Worm (Caenorhabditis elegans) whole organism, young adult: Measurements from ENCODE around the gene perm-2.

Experiments
- B0035.1 ChIP-seq: sonication (generic microtip); optimal IDR thresholded peaks from 2 replicates; lab custom pipeline; 2016; ENCODE audit warnings: missing genetic modification characterization, mild to moderate bottlenecking, missing compliant biosample characterization, missing genotype, missing genetic modification reagents
- B0336.3 ChIP-seq: fragments of 200-800 bp; sonication (Bioruptor generic); IDR thresholded peaks from 2 replicates; pipeline ENCODE4 v1.3.6; 2022; ENCODE audit warnings: missing genetic modification characterization, missing compliant biosample characterization
- D2030.7 ChIP-seq: fragments of 200-800 bp; sonication (Bioruptor generic); IDR thresholded peaks from 2 replicates; pipeline ENCODE4 v1.3.6; 2022; ENCODE audit warnings: missing genetic modification reagents, missing genetic modification characterization, missing compliant biosample characterization
- F52B5.7 ChIP-seq: sonication (generic microtip); optimal IDR thresholded peaks from 2 replicates; lab custom pipeline; 2016; ENCODE audit warnings: mild to moderate bottlenecking, missing genetic modification characterization, missing compliant biosample characterization
- F57A8.1 ChIP-seq: fragments of 200-800 bp; sonication (Bioruptor generic); optimal IDR thresholded peaks from 2 replicates; lab custom pipeline; 2018; ENCODE audit warnings: mild to moderate bottlenecking, missing genetic modification characterization, moderate library complexity, missing compliant biosample characterization
- Y53F4B.3 ChIP-seq: fragments of 200-800 bp; sonication (Bioruptor generic); IDR thresholded peaks from 2 replicates; pipeline ENCODE4 v1.3.6; 2022; ENCODE audit warnings: missing genetic modification reagents, missing genetic modification characterization, missing compliant biosample characterization
- Y67H2A.10 ChIP-seq: fragments of 200-800 bp; sonication (Bioruptor generic); conservative IDR thresholded peaks from 2 replicates; pipeline ENCODE4 v1.3.6; 2022; ENCODE audit warnings: missing genetic modification reagents, missing genetic modification characterization, missing compliant biosample characterization
- Y79H2A.3 ChIP-seq: fragments of 200-800 bp; sonication (Bioruptor generic); conservative IDR thresholded peaks from 2 replicates; pipeline ENCODE4 v1.3.6; 2022; ENCODE audit warnings: missing genetic modification reagents, missing genetic modification characterization, missing compliant biosample characterization
- aptf-2 ChIP-seq: fragments of 200-800 bp; sonication (Bioruptor generic); conservative IDR thresholded peaks from 2 replicates; pipeline ENCODE4 v1.3.6; 2022; ENCODE audit warnings: missing genetic modification reagents, missing genetic modification characterization, missing compliant biosample characterization
- atf-7 ChIP-seq: sonication (generic microtip); optimal IDR thresholded peaks from 2 replicates; lab custom pipeline; 2017; ENCODE audit warnings: mild to moderate bottlenecking, missing genetic modification characterization, missing compliant biosample characterization
- cebp-1 ChIP-seq, 2 experiments: fragments of 200-800 bp in 1 of 2; sonication (Bioruptor generic) in 1 of 2; sonication (generic microtip) in 1 of 2; IDR thresholded peaks in 1 of 2; optimal IDR thresholded peaks in 1 of 2; 2 replicates each; pipeline versions ENCODE4 v1.3.6 to Lab custom; 2017 to 2022; ENCODE audit warnings: missing compliant biosample characterization in 2 of 2, missing genetic modification characterization in 2 of 2, mild to moderate bottlenecking in 1 of 2, missing genetic modification reagents in 1 of 2, moderate library complexity in 1 of 2
- ceh-27 ChIP-seq: fragments of 200-800 bp; sonication (Bioruptor generic); optimal IDR thresholded peaks from 2 replicates; lab custom pipeline; 2018; ENCODE audit warnings: mild to moderate bottlenecking, missing genetic modification characterization, moderate library complexity, missing compliant biosample characterization
- ceh-91 ChIP-seq: fragments of 200-800 bp; sonication (Bioruptor generic); IDR thresholded peaks from 2 replicates; pipeline ENCODE4 v1.3.6; 2022; ENCODE audit warnings: missing genetic modification reagents, missing genetic modification characterization, missing compliant biosample characterization
- chd-7 ChIP-seq: sonication (generic microtip); optimal IDR thresholded peaks from 2 replicates; lab custom pipeline; 2016; ENCODE audit warnings: mild to moderate bottlenecking, missing genetic modification characterization, moderate library complexity, missing compliant biosample characterization
- dox-1 ChIP-seq: fragments of 200-800 bp; sonication (Bioruptor generic); IDR thresholded peaks from 2 replicates; pipeline ENCODE4 v1.3.6; 2022; ENCODE audit warnings: missing genetic modification reagents, missing genetic modification characterization, missing compliant biosample characterization
- ets-4 ChIP-seq: fragments of 200-800 bp; sonication (Bioruptor generic); optimal IDR thresholded peaks from 2 replicates; lab custom pipeline; 2018; ENCODE audit warnings: mild to moderate bottlenecking, missing genetic modification characterization, missing compliant biosample characterization
- hlh-26 ChIP-seq: fragments of 200-800 bp; sonication (Bioruptor generic); conservative IDR thresholded peaks from 2 replicates; pipeline ENCODE4 v1.3.6; 2022; ENCODE audit warnings: missing genetic modification reagents, missing genetic modification characterization, missing compliant biosample characterization
- let-526 ChIP-seq: fragments of 200-800 bp; sonication (Bioruptor generic); IDR thresholded peaks from 2 replicates; pipeline ENCODE4 v1.3.6; 2022; ENCODE audit warnings: missing genetic modification reagents, missing genetic modification characterization, missing compliant biosample characterization
- let-607 ChIP-seq, 2 experiments: fragments of 200-800 bp in 1 of 2; sonication (Bioruptor generic) in 1 of 2; sonication (generic microtip) in 1 of 2; optimal IDR thresholded peaks; 2 replicates each; lab custom pipeline; 2016 to 2018; ENCODE audit warnings: mild to moderate bottlenecking in 2 of 2, missing compliant biosample characterization in 2 of 2, missing genetic modification characterization in 2 of 2, moderate library complexity in 2 of 2, missing genotype in 1 of 2
- lin-35 ChIP-seq, 3 experiments: fragments of 150-350 bp in 2 of 3; sonication (generic microtip) in 1 of 3; optimal IDR thresholded peaks; 2 replicates each; lab custom pipeline; 2014 to 2018; ENCODE audit warnings: missing biosample characterization in 3 of 3, missing genetic modification characterization in 3 of 3, missing genetic modification reagents in 3 of 3
- madf-8 ChIP-seq: fragments of 200-800 bp; sonication (Bioruptor generic); conservative IDR thresholded peaks from 2 replicates; pipeline ENCODE4 v1.3.6; 2022; ENCODE audit warnings: missing genetic modification reagents, missing genetic modification characterization, missing compliant biosample characterization
- mel-28 ChIP-seq: sonication (generic microtip); optimal IDR thresholded peaks from 2 replicates; lab custom pipeline; 2016; ENCODE audit warnings: borderline replicate concordance, mild to moderate bottlenecking, missing genetic modification characterization, missing compliant biosample characterization
- nfya-1 ChIP-seq: sonication (generic microtip); optimal IDR thresholded peaks from 2 replicates; lab custom pipeline; 2017; ENCODE audit warnings: antibody characterized with exemption, missing compliant biosample characterization, missing genetic modification characterization, borderline replicate concordance; ENCODE audit not compliant: insufficient read depth
- nfyb-1 ChIP-seq: fragments of 200-800 bp; sonication (Bioruptor generic); IDR thresholded peaks from 2 replicates; pipeline ENCODE4 v1.3.6; 2022; ENCODE audit warnings: missing genetic modification reagents, missing genetic modification characterization, missing compliant biosample characterization
- nhr-27 ChIP-seq: fragments of 200-800 bp; sonication (Bioruptor generic); optimal IDR thresholded peaks from 2 replicates; lab custom pipeline; 2018; ENCODE audit warnings: mild to moderate bottlenecking, missing genetic modification characterization, moderate library complexity, missing compliant biosample characterization
- nhr-90 ChIP-seq: sonication (generic microtip); optimal IDR thresholded peaks from 2 replicates; lab custom pipeline; 2016; ENCODE audit warnings: missing genotype, mild to moderate bottlenecking, missing genetic modification characterization, missing compliant biosample characterization
- pha-4 ChIP-seq: fragments of 150-350 bp; sonication (generic microtip); optimal IDR thresholded peaks from 2 replicates; lab custom pipeline; 2014; ENCODE audit warnings: missing biosample characterization, missing genetic modification reagents, missing genetic modification characterization
- rcor-1 ChIP-seq: fragments of 200-800 bp; sonication (Bioruptor generic); IDR thresholded peaks from 2 replicates; pipeline ENCODE4 v1.3.6; 2022; ENCODE audit warnings: missing genetic modification reagents, missing genetic modification characterization, missing compliant biosample characterization
- rpc-1 ChIP-seq, 2 experiments: fragments of 150-350 bp in 1 of 2; sonication (generic microtip) in 1 of 2; optimal IDR thresholded peaks; 2 replicates each; lab custom pipeline; 2014 to 2018; ENCODE audit warnings: missing biosample characterization in 1 of 2, missing genetic modification characterization in 1 of 2, missing genetic modification reagents in 1 of 2, missing genotype in 1 of 2
- snpc-4 ChIP-seq, 5 experiments: fragments of 150-350 bp in 1 of 5; sonication (generic microtip) in 4 of 5; optimal IDR thresholded peaks; 2 replicates each; lab custom pipeline; 2014 to 2018; ENCODE audit warnings: missing genetic modification characterization in 5 of 5, missing biosample characterization in 3 of 5, antibody characterized with exemption in 2 of 5, mild to moderate bottlenecking in 2 of 5, missing compliant biosample characterization in 2 of 5, missing genotype in 2 of 5, moderate library complexity in 2 of 5, missing genetic modification reagents in 1 of 5
- somi-1 ChIP-seq: fragments of 200-800 bp; sonication (Bioruptor generic); optimal IDR thresholded peaks from 2 replicates; lab custom pipeline; 2018; ENCODE audit warnings: mild to moderate bottlenecking, missing genetic modification characterization, missing compliant biosample characterization
- sptf-2 ChIP-seq: fragments of 200-800 bp; sonication (Bioruptor generic); optimal IDR thresholded peaks from 2 replicates; lab custom pipeline; 2018; ENCODE audit warnings: mild to moderate bottlenecking, missing genetic modification characterization, missing compliant biosample characterization
- tbp1 ChIP-seq: fragments of 200-800 bp; sonication (Bioruptor generic); optimal IDR thresholded peaks from 2 replicates; lab custom pipeline; 2018; ENCODE audit warnings: mild to moderate bottlenecking, missing genetic modification characterization, missing compliant biosample characterization
- unc-130 ChIP-seq: sonication (generic microtip); optimal IDR thresholded peaks from 2 replicates; lab custom pipeline; 2016; ENCODE audit warnings: missing genetic modification reagents, missing genetic modification characterization, missing compliant biosample characterization
- unc-62 ChIP-seq: fragments of 150-350 bp; optimal IDR thresholded peaks from 2 replicates; lab custom pipeline; 2014; ENCODE audit warnings: missing biosample characterization, missing genetic modification reagents, missing genetic modification characterization
- ztf-18 ChIP-seq: sonication (generic microtip); optimal IDR thresholded peaks from 2 replicates; lab custom pipeline; 2016; ENCODE audit warnings: missing genotype, mild to moderate bottlenecking, missing genetic modification characterization, missing compliant biosample characterization
- ztf-26 ChIP-seq: sonication (generic microtip); optimal IDR thresholded peaks from 2 replicates; lab custom pipeline; 2017; ENCODE audit warnings: missing genetic modification characterization, missing compliant biosample characterization
- ztf-3 ChIP-seq: fragments of 200-800 bp; sonication (Bioruptor generic); optimal IDR thresholded peaks from 2 replicates; lab custom pipeline; 2018; ENCODE audit warnings: mild to moderate bottlenecking, missing genetic modification characterization, missing compliant biosample characterization
- ztf-6 ChIP-seq: fragments of 200-800 bp; sonication (Bioruptor generic); IDR thresholded peaks from 2 replicates; pipeline ENCODE4 v1.3.6; 2022; ENCODE audit warnings: missing genetic modification reagents, missing genetic modification characterization, missing compliant biosample characterization

Gene perm-2

DNA sequence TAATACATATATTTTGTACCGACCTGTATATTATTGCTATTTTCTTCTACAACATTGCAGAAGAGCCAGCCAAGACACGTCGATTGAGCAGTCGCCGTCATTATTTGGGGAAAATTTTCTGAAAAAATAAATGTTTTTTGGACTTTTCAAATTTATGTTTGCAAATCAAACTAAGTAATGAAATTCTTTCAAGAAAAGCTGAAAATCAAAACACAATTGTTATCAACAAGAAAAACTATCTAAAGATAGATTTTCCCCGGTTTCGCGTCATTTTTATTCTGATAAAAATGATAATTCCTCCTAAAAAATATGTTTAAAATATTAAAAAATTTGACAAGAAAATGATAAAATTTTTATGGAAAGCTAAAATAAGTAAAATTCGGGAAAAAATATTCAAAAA is 31.3 kb downstream of the perm-2 start, which contains the start of gene C50A2.3 (continued):
- TF ChIP-seq ceh-27 (GFP tag; lab: Kevin White, UChicago) (no peak), sptf-2 (no peak), ceh-91 (no peak)

DNA sequence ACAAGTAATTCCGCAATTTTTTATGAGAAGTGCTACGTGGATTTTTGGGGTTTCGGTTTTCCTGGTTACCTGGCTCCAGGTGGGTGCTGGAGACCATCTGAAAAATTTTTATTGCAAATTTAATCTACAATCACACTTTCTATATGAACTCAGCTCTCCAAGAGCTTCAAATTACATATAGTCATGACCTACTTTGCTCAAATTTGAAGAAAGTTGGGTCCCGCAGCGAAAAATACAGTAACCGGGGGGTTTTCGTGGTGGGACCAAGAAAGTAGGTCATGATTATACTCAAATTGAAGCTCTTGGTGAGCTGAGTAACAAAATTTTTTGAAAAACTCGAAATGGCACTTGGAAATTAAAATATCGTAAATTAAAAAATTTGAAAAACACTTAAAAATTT is 33.8 kb downstream of the perm-2 start, which contains the start of gene ets-8:
TSS of gene ets-8 (minus strand) at position 101 of the 400 bp plus-strand sequence.
- TF ChIP-seq dox-1 (no peak), let-607 (tag; optimal IDR thresholded peaks at IDR 0.05; lab: Kevin White, UChicago) (no peak), nfya-1 (tag; lab: Kevin White, UChicago) (no peak), D2030.7 (no peak), nfyb-1 (GFP tag; lab: Robert Waterston, UW) (no peak), Y79H2A.3 (GFP tag; lab: Robert Waterston, UW) (no peak), B0035.1 (tag; lab: Kevin White, UChicago) (no peak), F52B5.7 (tag; lab: Kevin White, UChicago) (no peak), ztf-18 (tag; lab: Kevin White, UChicago) (no peak), ets-4 (no peak), nhr-90 (tag; lab: Kevin White, UChicago) (no peak), unc-62 (no peak), let-526 (GFP tag; lab: Robert Waterston, UW) (no peak), somi-1 (no peak), tbp1 (GFP tag; lab: Kevin White, UChicago) (no peak), unc-130 (GFP tag; lab: Kevin White, UChicago) (no peak), Y53F4B.3 (GFP tag; lab: Robert Waterston, UW) (no peak), ztf-26 (tag; lab: Kevin White, UChicago) (no peak)

ce11 chrIV:1163126-1163525 is 36.5 kb downstream of the perm-2 start, which contains the start of gene C50A2.7:
Gene C50A2.7 (plus strand): TSS chrIV:1163426.
- TF ChIP-seq ztf-3 (GFP tag; lab: Kevin White, UChicago) (no peak), snpc-4 (GFP tag; optimal IDR thresholded peaks at IDR 0.05; lab: Kevin White, UChicago) (no peak), snpc-4 (tag; optimal IDR thresholded peaks at IDR 0.05; lab: Kevin White, UChicago) (no peak), pha-4 (tag; lab: Kevin White, UChicago) (no peak), aptf-2 (GFP tag; lab: Robert Waterston, UW) (no peak), nfyb-1 (GFP tag; lab: Robert Waterston, UW) (no peak), B0035.1 (tag; lab: Kevin White, UChicago) (no peak)

- TF ChIP-seq cebp-1 (GFP tag; IDR thresholded peaks at IDR 0.05; lab: Robert Waterston, UW), result no peak
- TF ChIP-seq cebp-1 (tag; optimal IDR thresholded peaks at IDR 0.05; lab: Kevin White, UChicago), result peak; percentile 88
- TF ChIP-seq madf-8 (GFP tag; lab: Robert Waterston, UW), result no peak
- TF ChIP-seq, all 124 proteins: peak for 1
Observed at ce11 chrIV:1167352-1167751, 40.8 kb downstream of the perm-2 start.

- TF ChIP-seq rpc-1 (optimal IDR thresholded peaks at IDR 0.05; lab: Kevin White, UChicago) (no peak), rpc-1 (tag; optimal IDR thresholded peaks at IDR 0.05; lab: Kevin White, UChicago) (no peak), let-607 (tag; optimal IDR thresholded peaks at IDR 0.05; lab: Kevin White, UChicago) (no peak), lin-35 (GFP tag; optimal IDR thresholded peaks at IDR 0.05; lab: Kevin White, UChicago) (no peak), atf-7 (tag; lab: Kevin White, UChicago) (no peak), hlh-26 (GFP tag; lab: Robert Waterston, UW) (no peak), ztf-6 (GFP tag; lab: Robert Waterston, UW) (no peak), Y79H2A.3 (GFP tag; lab: Robert Waterston, UW) (no peak), rcor-1 (GFP tag; lab: Robert Waterston, UW) (no peak), B0336.3 (no peak; the same call in 1 of the 2 replicates), F57A8.1 (GFP tag; lab: Kevin White, UChicago) (no peak), chd-7 (tag; lab: Kevin White, UChicago) (no peak), Y67H2A.10 (GFP tag; lab: Robert Waterston, UW) (no peak), unc-130 (GFP tag; lab: Kevin White, UChicago) (no peak), dox-1 (peak; percentile 71), nhr-27 (no peak), mel-28 (no peak)
Observed at ce11 chrIV:1168311-1168965, 41.8 kb downstream of the perm-2 start.
